Worm (Caenorhabditis elegans): ENCODE measurements around the gene Y97E10AR.4.

- TF ChIP-seq ama-1 (optimal IDR thresholded peaks at IDR 0.05) (peak; percentile 26), mml-1 (tag; optimal IDR thresholded peaks at IDR 0.05) (no peak), nhr-43 (tag; optimal IDR thresholded peaks at IDR 0.05; ENCODE audit: poor library complexity, severe bottlenecking) (no peak), mdl-1 (tag; optimal IDR thresholded peaks at IDR 0.05) (no peak), pqm-1 (tag; optimal IDR thresholded peaks at IDR 0.05) (no peak), unc-62 (GFP tag; optimal IDR thresholded peaks at IDR 0.05) (no peak), lin-39 (tag; optimal IDR thresholded peaks at IDR 0.05) (no peak), zag-1 (tag; optimal IDR thresholded peaks at IDR 0.05) (no peak), nhr-23 (tag; optimal IDR thresholded peaks at IDR 0.05) (no peak)
These were observed 2.0 kb upstream of the Y97E10AR.4 start, which contains the start of gene rpb-9 for ce11 chrV:8012032-8012431.

Measured in whole organism, L3 larva.